Worm (Caenorhabditis elegans) whole organism, L1 larva: ENCODE results near the gene lgc-27.

Experiments used
- blmp-1 ChIP-seq: fragments of 150-350 bp; optimal IDR thresholded peaks from 2 replicates; lab custom pipeline; 2014; ENCODE audit warnings: missing biosample characterization, missing genetic modification characterization
- egl-27 ChIP-seq, 2 experiments: fragments of 150-350 bp in 1 of 2; sonication (generic microtip); optimal IDR thresholded peaks; 3 replicates each; lab custom pipeline; 2017 to 2018; ENCODE audit warnings: missing biosample characterization in 2 of 2, missing genetic modification characterization in 2 of 2, missing genetic modification reagents in 2 of 2
- lin-39 ChIP-seq: fragments of 150-350 bp; optimal IDR thresholded peaks from 2 replicates; lab custom pipeline; 2014; ENCODE audit warnings: missing biosample characterization, missing genetic modification reagents, missing genetic modification characterization
- nhr-12 ChIP-seq: sonication (generic microtip); optimal IDR thresholded peaks from 2 replicates; lab custom pipeline; 2017; ENCODE audit warnings: missing biosample characterization, missing genetic modification characterization
- nhr-84 ChIP-seq: sonication (generic microtip); optimal IDR thresholded peaks from 2 replicates; lab custom pipeline; 2017; ENCODE audit warnings: missing biosample characterization, missing genetic modification characterization
- unc-130 ChIP-seq: fragments of 150-350 bp; optimal IDR thresholded peaks from 2 replicates; lab custom pipeline; 2017; ENCODE audit warnings: missing biosample characterization, missing genetic modification characterization, inconsistent platforms
- zag-1 ChIP-seq: fragments of 150-350 bp; optimal IDR thresholded peaks from 2 replicates; lab custom pipeline; 2014; ENCODE audit warnings: missing biosample characterization, missing genetic modification characterization

- TF ChIP-seq nhr-12 (tag; lab: Kevin White, UChicago), result no peak
- no peak for TF ChIP-seq zag-1 (tag; lab: Kevin White, UChicago)
- no peak for TF ChIP-seq egl-27 (tag; optimal IDR thresholded peaks at IDR 0.05; lab: Kevin White, UChicago)
- no peak for TF ChIP-seq lin-39 (tag; lab: Kevin White, UChicago)
- TF ChIP-seq unc-130 (tag; lab: Kevin White, UChicago), result no peak
- TF ChIP-seq nhr-84 (tag; lab: Kevin White, UChicago), result no peak
- no peak for TF ChIP-seq blmp-1 (tag; lab: Kevin White, UChicago)
Observed at ce11 chrII:4665359-4665758, 16.5 kb downstream of the lgc-27 start, which contains the start of gene T05A7.11.
